Fruit fly (Drosophila melanogaster) whole organism, prepupa: Measurements from ENCODE around the gene CG31928.
A peak's percentile ranks its signal among the peaks of the same experiment; 100 is the strongest.

Source experiments
- Blimp-1 ChIP-seq: fragments of 200-800 bp; sonication (Bioruptor generic); optimal IDR thresholded peaks from 3 replicates; lab custom pipeline; 2017; ENCODE audit warnings: missing biosample characterization, missing genetic modification characterization, mild to moderate bottlenecking, moderate library complexity, missing genetic modification reagents
- CG10631 ChIP-seq: fragments of 200-800 bp; sonication (Bioruptor generic); optimal IDR thresholded peaks from 2 replicates; lab custom pipeline; 2016; ENCODE audit warnings: missing biosample characterization, missing genetic modification characterization
- CG10669 ChIP-seq: fragments of 200-800 bp; sonication (Bioruptor generic); optimal IDR thresholded peaks from 3 replicates; lab custom pipeline; 2018; ENCODE audit warnings: missing biosample characterization, mild to moderate bottlenecking, missing genetic modification characterization, moderate library complexity
- CG11294 ChIP-seq: fragments of 200-800 bp; sonication (Bioruptor generic); IDR thresholded peaks from 2 replicates; pipeline ENCODE4 v1.3.6; 2022; ENCODE audit warnings: missing biosample characterization, missing genetic modification characterization
- CG11762 ChIP-seq: fragments of 200-800 bp; sonication (Bioruptor generic); optimal IDR thresholded peaks from 3 replicates; lab custom pipeline; 2016; ENCODE audit warnings: missing biosample characterization, missing genetic modification characterization; ENCODE audit not compliant: insufficient read depth
- CG11902 ChIP-seq: fragments of 200-800 bp; sonication (Bioruptor generic); optimal IDR thresholded peaks from 3 replicates; lab custom pipeline; 2016; ENCODE audit warnings: missing biosample characterization, missing genetic modification characterization
- CG15336 ChIP-seq: fragments of 200-800 bp; sonication (Bioruptor generic); IDR thresholded peaks from 2 replicates; pipeline ENCODE4 v1.3.6; 2022; ENCODE audit warnings: missing biosample characterization, missing genetic modification characterization
- CG1621 ChIP-seq: fragments of 200-800 bp; sonication (Bioruptor generic); optimal IDR thresholded peaks from 3 replicates; lab custom pipeline; 2018; ENCODE audit warnings: missing biosample characterization, mild to moderate bottlenecking, missing genetic modification characterization
- CG16779 ChIP-seq: fragments of 200-800 bp; sonication (Bioruptor generic); optimal IDR thresholded peaks from 3 replicates; lab custom pipeline; 2017; ENCODE audit warnings: missing biosample characterization, mild to moderate bottlenecking, missing genetic modification characterization
- CG3032 ChIP-seq: fragments of 200-800 bp; optimal IDR thresholded peaks from 2 replicates; lab custom pipeline; 2019; ENCODE audit warnings: missing biosample characterization, mild to moderate bottlenecking, missing genetic modification characterization, moderate library complexity
- CG31627 ChIP-seq: fragments of 200-800 bp; sonication (Bioruptor generic); optimal IDR thresholded peaks from 3 replicates; lab custom pipeline; 2016; ENCODE audit warnings: missing biosample characterization, missing genetic modification characterization
- CG32006 ChIP-seq: fragments of 200-800 bp; sonication (Bioruptor generic); optimal IDR thresholded peaks from 3 replicates; lab custom pipeline; 2017; ENCODE audit warnings: missing biosample characterization, mild to moderate bottlenecking, missing genetic modification characterization
- CG34406 ChIP-seq: fragments of 200-800 bp; sonication (Bioruptor generic); optimal IDR thresholded peaks from 3 replicates; lab custom pipeline; 2016; ENCODE audit warnings: missing biosample characterization, missing genetic modification characterization
- CG3919 ChIP-seq: fragments of 200-800 bp; sonication (Bioruptor generic); optimal IDR thresholded peaks from 3 replicates; lab custom pipeline; 2016; ENCODE audit warnings: missing biosample characterization, missing genetic modification characterization
- CG4318 ChIP-seq: fragments of 200-800 bp; sonication (Bioruptor generic); optimal IDR thresholded peaks from 3 replicates; lab custom pipeline; 2017; ENCODE audit warnings: missing biosample characterization, mild to moderate bottlenecking, missing genetic modification characterization
- CG6163 ChIP-seq: fragments of 200-800 bp; sonication (Bioruptor generic); IDR thresholded peaks from 3 replicates; pipeline ENCODE4 v1.3.6; 2022; ENCODE audit warnings: missing biosample characterization, missing genetic modification characterization
- CG6276 ChIP-seq: fragments of 200-800 bp; sonication (Bioruptor generic); optimal IDR thresholded peaks from 2 replicates; lab custom pipeline; 2017; ENCODE audit warnings: missing biosample characterization, mild to moderate bottlenecking, missing genetic modification characterization
- CG6854 ChIP-seq: fragments of 200-800 bp; sonication (Bioruptor generic); optimal IDR thresholded peaks from 2 replicates; lab custom pipeline; 2017; ENCODE audit warnings: missing biosample characterization, mild to moderate bottlenecking, missing genetic modification characterization
- CG7368 ChIP-seq: fragments of 200-800 bp; sonication (Bioruptor generic); optimal IDR thresholded peaks from 3 replicates; lab custom pipeline; 2016; ENCODE audit warnings: missing biosample characterization, missing genetic modification characterization
- CG8119 ChIP-seq: fragments of 200-800 bp; sonication (Bioruptor generic); IDR thresholded peaks from 3 replicates; pipeline ENCODE4 v1.3.6; 2022; ENCODE audit warnings: missing biosample characterization, missing genetic modification characterization
- CG8319 ChIP-seq: fragments of 200-800 bp; sonication (Bioruptor generic); optimal IDR thresholded peaks from 3 replicates; lab custom pipeline; 2016; ENCODE audit warnings: missing biosample characterization, missing genetic modification characterization
- CG8632 ChIP-seq: fragments of 200-800 bp; sonication (Bioruptor generic); optimal IDR thresholded peaks from 3 replicates; lab custom pipeline; 2016; ENCODE audit warnings: missing biosample characterization, missing genetic modification characterization
- CG9139 ChIP-seq: fragments of 200-800 bp; sonication (Bioruptor generic); optimal IDR thresholded peaks from 3 replicates; lab custom pipeline; 2017; ENCODE audit warnings: missing biosample characterization, mild to moderate bottlenecking, missing genetic modification characterization
- Eip75B ChIP-seq: fragments of 200-800 bp; sonication (Bioruptor generic); optimal IDR thresholded peaks from 3 replicates; lab custom pipeline; 2016; ENCODE audit warnings: missing biosample characterization, missing genetic modification characterization
- Eip93F ChIP-seq: fragments of 200-800 bp; sonication (Bioruptor generic); optimal IDR thresholded peaks from 2 replicates; lab custom pipeline; 2016; ENCODE audit warnings: missing biosample characterization, mild to moderate bottlenecking, missing genetic modification characterization
- Ets21C ChIP-seq: fragments of 200-800 bp; sonication (Bioruptor generic); optimal IDR thresholded peaks from 3 replicates; lab custom pipeline; 2016; ENCODE audit warnings: missing biosample characterization, missing genetic modification characterization
- Ets96B ChIP-seq: fragments of 200-800 bp; optimal IDR thresholded peaks from 2 replicates; lab custom pipeline; 2019; ENCODE audit warnings: missing biosample characterization, mild to moderate bottlenecking, missing genetic modification characterization, moderate library complexity
- Hr38 ChIP-seq: sonication (Bioruptor generic); optimal IDR thresholded peaks from 2 replicates; lab custom pipeline; 2016; ENCODE audit warnings: missing biosample characterization, missing genetic modification characterization
- Hr39 ChIP-seq: fragments of 200-800 bp; sonication (Bioruptor generic); optimal IDR thresholded peaks from 2 replicates; lab custom pipeline; 2016; ENCODE audit warnings: missing biosample characterization, missing genetic modification characterization
- Hr4 ChIP-seq: fragments of 200-800 bp; sonication (Bioruptor generic); optimal IDR thresholded peaks from 3 replicates; lab custom pipeline; 2016; ENCODE audit warnings: missing biosample characterization, missing genetic modification characterization
- Lpt ChIP-seq: fragments of 200-800 bp; sonication (Bioruptor generic); optimal IDR thresholded peaks from 3 replicates; lab custom pipeline; 2016; ENCODE audit warnings: missing biosample characterization, missing genetic modification characterization
- Met ChIP-seq: fragments of 200-800 bp; sonication (Bioruptor generic); optimal IDR thresholded peaks from 3 replicates; lab custom pipeline; 2016; ENCODE audit warnings: missing biosample characterization, missing genetic modification characterization
- OdsH ChIP-seq: fragments of 200-800 bp; sonication (Bioruptor generic); optimal IDR thresholded peaks from 3 replicates; lab custom pipeline; 2016; ENCODE audit warnings: missing biosample characterization, missing genetic modification characterization
- Smox ChIP-seq: fragments of 200-800 bp; sonication (Bioruptor generic); optimal IDR thresholded peaks from 3 replicates; lab custom pipeline; 2016; ENCODE audit warnings: missing biosample characterization, missing genetic modification characterization
- Sox102F ChIP-seq: fragments of 200-800 bp; sonication (Bioruptor generic); optimal IDR thresholded peaks from 2 replicates; lab custom pipeline; 2016; ENCODE audit warnings: missing biosample characterization, mild to moderate bottlenecking, missing genetic modification characterization
- Sox15 ChIP-seq: fragments of 200-800 bp; sonication (Bioruptor generic); optimal IDR thresholded peaks from 3 replicates; lab custom pipeline; 2016; ENCODE audit warnings: missing biosample characterization, missing genetic modification characterization
- achi ChIP-seq: fragments of 200-800 bp; sonication (Bioruptor generic); optimal IDR thresholded peaks from 3 replicates; lab custom pipeline; 2016; ENCODE audit warnings: missing biosample characterization, missing genetic modification characterization
- acj6 ChIP-seq: fragments of 200-800 bp; sonication (Bioruptor generic); optimal IDR thresholded peaks from 3 replicates; lab custom pipeline; 2016; ENCODE audit warnings: missing biosample characterization, missing genetic modification characterization
- cyc ChIP-seq: fragments of 200-800 bp; sonication (Bioruptor generic); optimal IDR thresholded peaks from 3 replicates; lab custom pipeline; 2016; ENCODE audit warnings: missing biosample characterization, missing genetic modification characterization
- dac ChIP-seq: fragments of 200-800 bp; sonication (Bioruptor generic); optimal IDR thresholded peaks from 2 replicates; lab custom pipeline; 2017; ENCODE audit warnings: missing biosample characterization, mild to moderate bottlenecking, missing genetic modification characterization
- dsx ChIP-seq: fragments of 200-800 bp; optimal IDR thresholded peaks from 3 replicates; lab custom pipeline; 2019; ENCODE audit warnings: missing biosample characterization, mild to moderate bottlenecking, missing genetic modification characterization, moderate library complexity; ENCODE audit not compliant: poor library complexity, severe bottlenecking
- eg ChIP-seq: fragments of 200-800 bp; sonication (Bioruptor generic); IDR thresholded peaks from 3 replicates; pipeline ENCODE4 v1.3.6; 2022; ENCODE audit warnings: missing biosample characterization, missing genetic modification characterization
- esn ChIP-seq: fragments of 200-800 bp; sonication (Bioruptor generic); optimal IDR thresholded peaks from 2 replicates; lab custom pipeline; 2016; ENCODE audit warnings: missing biosample characterization, mild to moderate bottlenecking, missing genetic modification characterization, moderate library complexity
- fd59A ChIP-seq: fragments of 200-800 bp; sonication (Bioruptor generic); optimal IDR thresholded peaks from 2 replicates; lab custom pipeline; 2017; ENCODE audit warnings: missing biosample characterization, mild to moderate bottlenecking, missing genetic modification characterization, missing genetic modification reagents
- fkh ChIP-seq: fragments of 200-800 bp; sonication (Bioruptor generic); optimal IDR thresholded peaks from 3 replicates; lab custom pipeline; 2017; ENCODE audit warnings: missing biosample characterization, mild to moderate bottlenecking, missing genetic modification characterization, moderate library complexity
- lz ChIP-seq: fragments of 200-800 bp; sonication (Bioruptor generic); optimal IDR thresholded peaks from 3 replicates; lab custom pipeline; 2016; ENCODE audit warnings: missing biosample characterization, missing genetic modification characterization
- net ChIP-seq: fragments of 200-800 bp; sonication (Bioruptor generic); optimal IDR thresholded peaks from 3 replicates; lab custom pipeline; 2016; ENCODE audit warnings: missing biosample characterization, missing genetic modification characterization
- pdm3 ChIP-seq: fragments of 200-800 bp; sonication (Bioruptor generic); optimal IDR thresholded peaks from 3 replicates; lab custom pipeline; 2016; ENCODE audit warnings: missing biosample characterization, missing genetic modification characterization
- spab ChIP-seq: fragments of 200-800 bp; sonication (Bioruptor generic); optimal IDR thresholded peaks from 2 replicates; lab custom pipeline; 2017; ENCODE audit warnings: missing biosample characterization, mild to moderate bottlenecking, missing genetic modification characterization, missing genetic modification reagents
- ss ChIP-seq, 2 experiments: fragments of 200-800 bp; sonication (Bioruptor generic); optimal IDR thresholded peaks; 2 replicates in 1 of 2; 3 replicates in 1 of 2; lab custom pipeline; 2017 to 2018; ENCODE audit warnings: mild to moderate bottlenecking in 2 of 2, missing biosample characterization in 2 of 2, missing genetic modification characterization in 2 of 2, moderate library complexity in 1 of 2
- topi ChIP-seq: fragments of 200-800 bp; sonication (Bioruptor generic); optimal IDR thresholded peaks from 3 replicates; lab custom pipeline; 2016; ENCODE audit warnings: missing biosample characterization, missing genetic modification characterization
- vri ChIP-seq: fragments of 200-800 bp; sonication (Bioruptor generic); optimal IDR thresholded peaks from 3 replicates; lab custom pipeline; 2016; ENCODE audit warnings: missing biosample characterization, mild to moderate bottlenecking, missing genetic modification characterization

CG31928 gene

dm6 chr2L:1470772-1471171, 21.3 kb upstream of the CG31928 start:
- TF ChIP-seq CG11762 (GFP tag; lab: Kevin White, UChicago) (peak; percentile 67), CG6854 (peak; percentile 28), CG8319 (GFP tag; lab: Kevin White, UChicago) (peak; percentile 70), CG8119 (GFP tag; lab: Robert Waterston, UW) (peak; percentile 42; the same call in 2 of the 3 replicates), CG32006 (GFP tag; lab: Kevin White, UChicago) (peak; percentile 60), CG10631 (GFP tag; lab: Kevin White, UChicago) (peak; percentile 77), Ets96B (tag; lab: Kevin White, UChicago) (peak; percentile 84), Met (GFP tag; lab: Kevin White, UChicago) (peak; percentile 84), Blimp-1 (GFP tag; lab: Kevin White, UChicago) (peak; percentile 37), cyc (peak; percentile 76), Smox (peak; percentile 69), dsx (GFP tag; lab: Kevin White, UChicago) (peak; percentile 74), Hr4 (GFP tag; lab: Kevin White, UChicago) (peak; percentile 66), CG10669 (peak; percentile 81), CG31627 (GFP tag; lab: Kevin White, UChicago) (peak; percentile 78), CG1621 (tag; lab: Kevin White, UChicago) (peak; percentile 76), lz (GFP tag; lab: Kevin White, UChicago) (peak; percentile 79), Sox15 (peak; percentile 58), CG6276 (peak; percentile 22), Hr39 (GFP tag; lab: Kevin White, UChicago) (peak; percentile 75), CG7368 (GFP tag; lab: Kevin White, UChicago) (peak; percentile 82), Eip93F (GFP tag; lab: Kevin White, UChicago) (no peak), topi (GFP tag; lab: Kevin White, UChicago) (peak; percentile 80), eg (GFP tag; lab: Robert Waterston, UW) (0 out of 3 replicates have a peak, but pooled peaks have one; percentile 47), CG11294 (GFP tag; lab: Robert Waterston, UW) (no peak), CG34406 (GFP tag; lab: Kevin White, UChicago) (peak; percentile 69), OdsH (GFP tag; lab: Kevin White, UChicago) (peak; percentile 73), CG9139 (GFP tag; lab: Kevin White, UChicago) (peak; percentile 65), Hr38 (no peak), CG3032 (tag; lab: Kevin White, UChicago) (peak; percentile 79), CG6163 (GFP tag; lab: Robert Waterston, UW) (peak; percentile 85), CG4318 (GFP tag; lab: Kevin White, UChicago) (no peak), fkh (no peak), ss (GFP tag; optimal IDR thresholded peaks at IDR 0.05; lab: Kevin White, UChicago) (peak; percentile 58 to 80), CG11902 (GFP tag; lab: Kevin White, UChicago) (peak; percentile 70), net (GFP tag; lab: Kevin White, UChicago) (peak; percentile 74), dac (GFP tag; lab: Kevin White, UChicago) (no peak), acj6 (peak; percentile 75), Sox102F (GFP tag; lab: Kevin White, UChicago) (peak; percentile 77), Eip75B (GFP tag; lab: Kevin White, UChicago) (peak; percentile 78), Lpt (peak; percentile 9), spab (GFP tag; lab: Kevin White, UChicago) (peak; percentile 78), fd59A (GFP tag; lab: Kevin White, UChicago) (peak; percentile 78), Ets21C (peak; percentile 56), vri (GFP tag; lab: Kevin White, UChicago) (peak; percentile 57), esn (peak; percentile 82), CG8632 (peak; percentile 74), CG15336 (GFP tag; lab: Robert Waterston, UW) (peak; percentile 50; the same call in 1 of the 2 replicates), pdm3 (GFP tag; lab: Kevin White, UChicago) (peak; percentile 77), achi (GFP tag; lab: Kevin White, UChicago) (peak; percentile 75), CG3919 (peak; percentile 81), CG16779 (peak; percentile 24)
